Worm (Caenorhabditis elegans): Measurements from ENCODE around the gene C04E7.3.
A peak's percentile ranks its signal among the peaks of the same experiment; 100 is the strongest.
"Not testable (repeated sequence)": the region's sequence is repeated elsewhere in the genome, so short reads cannot be mapped to it uniquely, and the experiment has no call there.

Gene C04E7.3

DNA sequence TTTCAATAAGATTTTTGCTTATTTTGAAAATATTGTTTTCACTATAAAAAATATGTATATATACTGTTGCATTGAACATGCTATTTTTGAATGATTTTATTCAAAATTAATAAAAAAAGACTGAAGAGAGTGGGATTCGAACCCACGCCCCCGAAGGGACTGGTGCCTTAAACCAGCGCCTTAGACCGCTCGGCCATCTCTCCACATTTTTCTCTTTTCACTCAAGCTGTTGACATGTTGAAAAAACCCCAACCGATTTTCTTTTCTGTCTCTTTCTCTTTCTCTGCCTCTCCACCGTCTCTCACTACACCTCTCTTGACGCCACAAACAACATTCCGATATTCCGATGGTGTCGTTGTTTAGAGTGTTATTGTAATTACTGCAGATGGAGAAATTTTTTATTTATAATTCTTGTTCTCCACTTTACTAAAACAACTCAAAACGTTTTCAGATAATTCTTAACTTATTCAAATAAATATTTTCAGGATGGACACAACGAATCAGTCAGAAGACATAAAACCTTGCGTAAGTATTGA is 6.2 kb upstream of the C04E7.3 start, which contains the start of gene sor-3 (continued):
- TF ChIP-seq rec-8 (tag; optimal IDR thresholded peaks at IDR 0.05) (peak; percentile 64 to 71), lin-26 (GFP tag; IDR thresholded peaks at IDR 0.05) (peak; percentile 94), ets-4 (GFP tag; optimal IDR thresholded peaks at IDR 0.05) (no peak), T07F8.4 (tag; optimal IDR thresholded peaks at IDR 0.05) (peak; percentile 49), nhr-27 (tag; optimal IDR thresholded peaks at IDR 0.05) (no peak), him-1 (tag; optimal IDR thresholded peaks at IDR 0.05) (peak; percentile 72), unc-62 (GFP tag; optimal IDR thresholded peaks at IDR 0.05) (no peak), let-607 (tag; optimal IDR thresholded peaks at IDR 0.05) (peak; percentile 62 to 76), lsy-27 (tag; optimal IDR thresholded peaks at IDR 0.05; ENCODE audit: borderline replicate concordance, insufficient read depth) (peak; percentile 74)

DNA sequence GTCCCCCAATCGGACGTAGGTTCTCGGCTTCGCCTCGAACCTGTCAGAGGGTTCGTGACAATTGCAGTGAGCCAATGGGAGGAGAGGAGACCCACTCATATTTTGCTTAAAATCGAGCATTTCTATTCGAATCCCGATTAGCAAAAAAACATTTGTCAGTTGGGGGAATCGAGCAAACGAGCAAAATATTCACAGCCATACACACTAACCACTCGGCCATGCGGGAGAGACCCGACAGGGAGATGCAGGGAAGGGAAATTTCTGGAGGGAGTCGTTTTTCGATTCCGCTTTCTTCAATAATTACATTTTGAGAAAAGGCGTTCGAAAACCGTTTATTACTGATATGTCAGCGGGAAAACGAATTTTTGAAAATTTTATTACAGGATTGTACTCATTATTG is 4.4 kb upstream of the C04E7.3 start:
- not testable (repeated sequence) for TF ChIP-seq rpc-1 (optimal IDR thresholded peaks at IDR 0.05)
- TF ChIP-seq rpc-1 (tag; optimal IDR thresholded peaks at IDR 0.05) (peak; percentile 32), ekl-4 (GFP tag; IDR thresholded peaks at IDR 0.05) (0 out of 2 replicates have a peak, but pooled peaks have one; percentile 29), Y56A3A.18 (GFP tag; IDR thresholded peaks at IDR 0.05) (0 out of 2 replicates have a peak, but pooled peaks have one; percentile 39), rcor-1 (GFP tag; IDR thresholded peaks at IDR 0.05) (peak; percentile 28; the same call in 1 of the 2 replicates), aptf-3 (GFP tag; IDR thresholded peaks at IDR 0.05) (0 out of 2 replicates have a peak, but pooled peaks have one; percentile 9), zfh-2 (GFP tag; conservative IDR thresholded peaks at IDR 0.05) (0 out of 2 replicates have a peak, but pooled peaks have one; percentile 12), dox-1 (GFP tag; IDR thresholded peaks at IDR 0.05) (peak; percentile 68), ceh-100 (GFP tag; IDR thresholded peaks at IDR 0.05) (peak; percentile 38; the same call in 1 of the 2 replicates), madf-3 (GFP tag; IDR thresholded peaks at IDR 0.05) (0 out of 2 replicates have a peak, but pooled peaks have one; percentile 39), nhr-120 (GFP tag; IDR thresholded peaks at IDR 0.05) (peak; percentile 83; the same call in 1 of the 2 replicates), hmg-1.2 (GFP tag; IDR thresholded peaks at IDR 0.05) (peak; percentile 73), lin-26 (GFP tag; IDR thresholded peaks at IDR 0.05) (peak; percentile 90), nfyb-1 (GFP tag; IDR thresholded peaks at IDR 0.05) (peak; percentile 79), mcd-1 (GFP tag; IDR thresholded peaks at IDR 0.05) (peak; percentile 49), tbp1 (GFP tag; optimal IDR thresholded peaks at IDR 0.05) (peak; percentile 82), D2030.7 (GFP tag; IDR thresholded peaks at IDR 0.05) (peak; percentile 33; the same call in 1 of the 2 replicates), ceh-40 (GFP tag; IDR thresholded peaks at IDR 0.05) (peak; percentile 59; the same call in 1 of the 2 replicates), madf-6 (GFP tag; IDR thresholded peaks at IDR 0.05) (peak; percentile 55; the same call in 1 of the 2 replicates), egl-44 (GFP tag; IDR thresholded peaks at IDR 0.05) (peak; percentile 54; the same call in 1 of the 2 replicates), ztf-25 (GFP tag; IDR thresholded peaks at IDR 0.05) (peak; percentile 84), B0261.1 (tag; optimal IDR thresholded peaks at IDR 0.05) (peak; percentile 55)

ce11 chrX:348141-348540 is 1.1 kb upstream of the C04E7.3 start:
- TF ChIP-seq lsl-1 (GFP tag; optimal IDR thresholded peaks at IDR 0.05) (no peak), D2030.7 (GFP tag; IDR thresholded peaks at IDR 0.05) (no peak), lag-1 (GFP tag; IDR thresholded peaks at IDR 0.05) (no peak), F37B4.10 (GFP tag; IDR thresholded peaks at IDR 0.05) (no peak), cebp-1 (GFP tag; IDR thresholded peaks at IDR 0.05) (no peak), cebp-1 (tag; optimal IDR thresholded peaks at IDR 0.05) (peak; percentile 38), hmg-1.2 (GFP tag; IDR thresholded peaks at IDR 0.05) (peak; percentile 55; the same call in 1 of the 2 replicates), nfya-1 (tag; optimal IDR thresholded peaks at IDR 0.05; ENCODE audit: borderline replicate concordance, insufficient read depth) (no peak), lin-40 (tag; optimal IDR thresholded peaks at IDR 0.05) (peak; percentile 17)
